Worm (Caenorhabditis elegans) whole organism, early embryonic: ENCODE measurements around the gene R09E10.2.

Source experiments
- B0310.2 ChIP-seq: sonication (generic microtip); optimal IDR thresholded peaks from 2 replicates; lab custom pipeline; 2016; ENCODE audit warnings: mild to moderate bottlenecking, missing genetic modification characterization, missing compliant biosample characterization
- F13C5.2 ChIP-seq: sonication (generic microtip); optimal IDR thresholded peaks from 2 replicates; lab custom pipeline; 2017; ENCODE audit warnings: mild to moderate bottlenecking, missing genetic modification characterization, inconsistent platforms, missing compliant biosample characterization
- aly-1 ChIP-seq: sonication (generic microtip); optimal IDR thresholded peaks from 2 replicates; lab custom pipeline; 2016; ENCODE audit warnings: missing genetic modification characterization, missing compliant biosample characterization
- ama-1 ChIP-seq: fragments of 150-350 bp; optimal IDR thresholded peaks from 2 replicates; lab custom pipeline; 2014
- ceh-13 ChIP-seq: fragments of 200-800 bp; sonication (Bioruptor generic); optimal IDR thresholded peaks from 2 replicates; lab custom pipeline; 2018; ENCODE audit warnings: mild to moderate bottlenecking, missing genetic modification characterization, missing compliant biosample characterization
- ceh-36 ChIP-seq: sonication (generic microtip); optimal IDR thresholded peaks from 2 replicates; lab custom pipeline; 2016; ENCODE audit warnings: missing genetic modification characterization, inconsistent platforms, missing compliant biosample characterization
- ets-7 ChIP-seq: sonication (generic microtip); optimal IDR thresholded peaks from 2 replicates; lab custom pipeline; 2016; ENCODE audit warnings: missing genotype, missing genetic modification characterization, missing compliant biosample characterization
- flt-1 ChIP-seq: fragments of 200-800 bp; sonication (Bioruptor generic); IDR thresholded peaks from 2 replicates; pipeline ENCODE4 v1.3.6; 2022; ENCODE audit warnings: missing genetic modification characterization, missing compliant biosample characterization
- hmbx-1 ChIP-seq: sonication (generic microtip); optimal IDR thresholded peaks from 2 replicates; lab custom pipeline; 2016; ENCODE audit warnings: mild to moderate bottlenecking, missing genetic modification characterization, missing compliant biosample characterization
- hmg-4 ChIP-seq: fragments of 200-800 bp; sonication (Bioruptor generic); optimal IDR thresholded peaks from 2 replicates; lab custom pipeline; 2018; ENCODE audit warnings: mild to moderate bottlenecking, missing genetic modification characterization, missing compliant biosample characterization
- hnd-1 ChIP-seq: sonication (generic microtip); optimal IDR thresholded peaks from 2 replicates; lab custom pipeline; 2016; ENCODE audit warnings: missing genetic modification characterization, missing compliant biosample characterization
- pes-1 ChIP-seq: fragments of 200-800 bp; sonication (Bioruptor generic); IDR thresholded peaks from 2 replicates; pipeline ENCODE4 v1.3.6; 2022; ENCODE audit warnings: missing genetic modification reagents, missing genetic modification characterization, missing compliant biosample characterization
- scrt-1 ChIP-seq: fragments of 200-800 bp; sonication (Bioruptor generic); IDR thresholded peaks from 2 replicates; pipeline ENCODE4 v1.3.6; 2022; ENCODE audit warnings: missing genetic modification characterization, missing compliant biosample characterization
- sea-1 ChIP-seq: fragments of 200-800 bp; sonication (Bioruptor generic); conservative IDR thresholded peaks from 2 replicates; pipeline ENCODE4 v1.3.6; 2022; ENCODE audit warnings: missing genetic modification characterization, missing compliant biosample characterization
- tbx-11 ChIP-seq: fragments of 200-800 bp; sonication (Bioruptor generic); IDR thresholded peaks from 2 replicates; pipeline ENCODE4 v1.3.6; 2022; ENCODE audit warnings: missing genetic modification characterization, missing compliant biosample characterization
- tbx-37 ChIP-seq: fragments of 200-800 bp; sonication (Bioruptor generic); conservative IDR thresholded peaks from 2 replicates; pipeline ENCODE4 v1.3.6; 2022; ENCODE audit warnings: missing genetic modification reagents, missing genetic modification characterization, missing compliant biosample characterization
- tra-4 ChIP-seq: sonication (generic microtip); optimal IDR thresholded peaks from 2 replicates; lab custom pipeline; 2017; ENCODE audit warnings: missing genetic modification characterization, missing compliant biosample characterization

The R09E10.2 gene

ce11 chrIV:10288575-10288974 lies 29.5 kb downstream of the R09E10.2 start:
- TF ChIP-seq scrt-1 (GFP tag; lab: Robert Waterston, UW), result no peak
- no peak for TF ChIP-seq B0310.2 (tag; lab: Kevin White, UChicago)
- TF ChIP-seq hmg-4, result no peak
- TF ChIP-seq tra-4 (tag; lab: Kevin White, UChicago), result no peak
- TF ChIP-seq aly-1, result no peak

ce11 chrIV:10286655-10287054 lies 31.4 kb downstream of the R09E10.2 start, which contains the start of gene ebax-1:
Gene ebax-1 (plus strand): TSS chrIV:10286955.
- TF ChIP-seq sea-1 (GFP tag; lab: Robert Waterston, UW) (no peak), tbx-11 (no peak)

- TF ChIP-seq F13C5.2 (tag; lab: Kevin White, UChicago) (no peak), hmg-4 (no peak), sea-1 (GFP tag; lab: Robert Waterston, UW) (no peak), flt-1 (no peak), hnd-1 (tag; lab: Kevin White, UChicago) (no peak)
These were observed 32.8 kb downstream of the R09E10.2 start for ce11 chrIV:10285328-10285727.

ce11 chrIV:10284194-10284910 lies 33.7 kb downstream of the R09E10.2 start, which contains the start of gene rad-51:
Gene rad-51 (minus strand): TSS chrIV:10284244.
- TF ChIP-seq aly-1 (peak; percentile 37), pes-1 (GFP tag; lab: Robert Waterston, UW) (no peak), hmg-4 (peak; percentile 44), scrt-1 (GFP tag; lab: Robert Waterston, UW) (no peak), ama-1 (no peak), F13C5.2 (tag; lab: Kevin White, UChicago) (peak; percentile 60)

- TF ChIP-seq scrt-1 (GFP tag; lab: Robert Waterston, UW), result no peak
- TF ChIP-seq pes-1 (GFP tag; lab: Robert Waterston, UW), result no peak
- TF ChIP-seq tbx-37 (GFP tag; lab: Robert Waterston, UW), result no peak
- TF ChIP-seq hmg-4, result no peak
- no peak for TF ChIP-seq ama-1
- TF ChIP-seq aly-1, result no peak
- TF ChIP-seq ceh-36, result no peak
These were observed 36.6 kb downstream of the R09E10.2 start, which contains the start of gene thk-1 for ce11 chrIV:10281482-10281881. Gene thk-1 (minus strand): TSS chrIV:10281582.

ce11 chrIV:10277716-10278115 lies 40.4 kb downstream of the R09E10.2 start, which contains the start of gene Y43C5A.4:
Gene Y43C5A.4 (plus strand): TSS chrIV:10278016.
- TF ChIP-seq pes-1 (GFP tag; lab: Robert Waterston, UW) (no peak), hmbx-1 (no peak), aly-1 (no peak), B0310.2 (tag; lab: Kevin White, UChicago) (no peak), tra-4 (tag; lab: Kevin White, UChicago) (no peak), tbx-37 (GFP tag; lab: Robert Waterston, UW) (no peak), hnd-1 (tag; lab: Kevin White, UChicago) (no peak), ets-7 (tag; lab: Kevin White, UChicago) (no peak)

- no peak for TF ChIP-seq flt-1
- no peak for TF ChIP-seq sea-1 (GFP tag; lab: Robert Waterston, UW)
- no peak for TF ChIP-seq B0310.2 (tag; lab: Kevin White, UChicago)
- TF ChIP-seq scrt-1 (GFP tag; lab: Robert Waterston, UW), result no peak
- TF ChIP-seq ceh-13 (GFP tag; lab: Kevin White, UChicago), result no peak
- TF ChIP-seq tra-4 (tag; lab: Kevin White, UChicago), result no peak
- TF ChIP-seq hnd-1 (tag; lab: Kevin White, UChicago), result no peak
- TF ChIP-seq F13C5.2 (tag; lab: Kevin White, UChicago), result no peak
- no peak for TF ChIP-seq ama-1
- no peak for TF ChIP-seq pes-1 (GFP tag; lab: Robert Waterston, UW)
- no peak for TF ChIP-seq ceh-36
- no peak for TF ChIP-seq ets-7 (tag; lab: Kevin White, UChicago)
- TF ChIP-seq tbx-11, result no peak
- no peak for TF ChIP-seq hmbx-1
- TF ChIP-seq aly-1, result no peak
These were observed 41.1 kb downstream of the R09E10.2 start, which contains the start of gene Y43C5A.7 for ce11 chrIV:10276960-10277359. Gene Y43C5A.7 (plus strand): TSS chrIV:10277260.

- TF ChIP-seq tra-4 (tag; lab: Kevin White, UChicago), result no peak
- TF ChIP-seq hmg-4, result no peak
- no peak for TF ChIP-seq hmbx-1
- TF ChIP-seq ceh-36, result no peak
- TF ChIP-seq ceh-13 (GFP tag; lab: Kevin White, UChicago), result no peak
- no peak for TF ChIP-seq F13C5.2 (tag; lab: Kevin White, UChicago)
- TF ChIP-seq flt-1, result no peak
- no peak for TF ChIP-seq tbx-11
- TF ChIP-seq pes-1 (GFP tag; lab: Robert Waterston, UW), result no peak
- TF ChIP-seq ama-1, result no peak
- no peak for TF ChIP-seq scrt-1 (GFP tag; lab: Robert Waterston, UW)
- no peak for TF ChIP-seq B0310.2 (tag; lab: Kevin White, UChicago)
- no peak for TF ChIP-seq tbx-37 (GFP tag; lab: Robert Waterston, UW)
- TF ChIP-seq hnd-1 (tag; lab: Kevin White, UChicago), result no peak
- no peak for TF ChIP-seq aly-1
- no peak for TF ChIP-seq ets-7 (tag; lab: Kevin White, UChicago)
- no peak for TF ChIP-seq sea-1 (GFP tag; lab: Robert Waterston, UW)
These were observed 43.0 kb downstream of the R09E10.2 start for ce11 chrIV:10275050-10275449.
